Worm (Caenorhabditis elegans): Measurements from ENCODE around the gene spe-10.

Gene spe-10

DNA sequence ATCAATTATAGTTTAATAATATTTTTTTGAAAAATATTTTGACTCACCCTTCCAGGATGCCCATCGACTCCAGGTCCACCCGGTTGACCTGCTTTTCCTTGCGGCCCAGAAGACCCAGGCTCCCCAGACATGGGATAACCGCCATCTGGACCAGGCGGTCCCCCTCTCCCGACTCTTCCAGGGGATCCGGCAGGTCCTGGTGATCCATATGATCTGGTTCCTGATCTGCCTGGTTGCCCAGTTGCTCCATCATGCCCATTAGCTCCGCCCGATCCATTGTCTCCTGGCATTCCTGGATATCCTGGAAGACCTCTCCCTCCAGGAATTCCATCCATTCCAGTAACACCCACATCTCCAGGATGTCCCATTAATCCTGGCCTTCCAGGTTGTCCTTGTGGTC, 9.7 kb downstream of the spe-10 start:
- no peak for TF ChIP-seq ceh-13 (GFP tag; optimal IDR thresholded peaks at IDR 0.05)

DNA sequence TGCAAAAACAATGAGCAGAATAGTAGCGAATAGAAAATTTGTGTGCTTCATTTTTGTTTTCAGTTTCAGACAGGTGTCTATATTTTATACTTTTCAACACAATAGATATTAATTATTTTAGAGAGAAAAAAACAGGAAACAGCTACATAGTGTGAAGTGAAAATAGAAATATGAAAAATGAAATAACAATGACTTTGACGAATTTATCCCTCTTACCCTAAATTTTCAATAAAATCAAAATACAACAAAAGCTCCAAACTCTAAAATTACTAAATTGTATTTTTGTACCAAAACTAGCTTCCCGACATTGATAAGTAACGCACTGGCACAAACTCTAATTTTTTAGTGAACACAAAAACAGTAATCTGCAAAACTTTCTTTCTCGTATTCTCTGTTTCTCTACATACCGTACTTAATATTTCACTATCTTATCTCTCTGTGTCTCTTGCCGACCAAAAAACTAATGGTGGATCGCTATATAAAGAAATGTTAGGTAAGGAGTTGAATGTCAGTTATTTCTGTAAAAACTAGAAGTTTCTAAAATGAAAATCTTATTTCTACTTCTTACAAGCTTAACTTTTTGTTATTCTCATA, 11.2 kb downstream of the spe-10 start, which contains the start of the genes col-151 and ugt-1:
Gene col-151, minus strand, starts transcription at position 51 of the 594 bp plus-strand sequence.
Gene ugt-1, plus strand, starts transcription at position 491 of the 594 bp plus-strand sequence.
- TF ChIP-seq ceh-36 (tag; optimal IDR thresholded peaks at IDR 0.05), result no peak
- TF ChIP-seq pes-1 (GFP tag; IDR thresholded peaks at IDR 0.05), result no peak
- TF ChIP-seq tbx-11 (GFP tag; IDR thresholded peaks at IDR 0.05), result no peak
- no peak for TF ChIP-seq scrt-1 (GFP tag; IDR thresholded peaks at IDR 0.05)
- no peak for TF ChIP-seq B0310.2 (tag; optimal IDR thresholded peaks at IDR 0.05)
- no peak for TF ChIP-seq flt-1 (GFP tag; IDR thresholded peaks at IDR 0.05)
- TF ChIP-seq ets-7 (tag; optimal IDR thresholded peaks at IDR 0.05), result no peak
- no peak for TF ChIP-seq tra-4 (tag; optimal IDR thresholded peaks at IDR 0.05)
- TF ChIP-seq ama-1 (optimal IDR thresholded peaks at IDR 0.05), result no peak
- TF ChIP-seq sea-1 (GFP tag; conservative IDR thresholded peaks at IDR 0.05), result no peak
- TF ChIP-seq aly-1 (tag; optimal IDR thresholded peaks at IDR 0.05), result no peak
- no peak for TF ChIP-seq hnd-1 (tag; optimal IDR thresholded peaks at IDR 0.05)
- TF ChIP-seq tbx-37 (GFP tag; conservative IDR thresholded peaks at IDR 0.05), result no peak
- TF ChIP-seq ceh-13 (GFP tag; optimal IDR thresholded peaks at IDR 0.05), result no peak

- no peak for TF ChIP-seq aly-1 (tag; optimal IDR thresholded peaks at IDR 0.05)
- TF ChIP-seq ceh-13 (GFP tag; optimal IDR thresholded peaks at IDR 0.05), result no peak
- no peak for TF ChIP-seq pes-1 (GFP tag; IDR thresholded peaks at IDR 0.05)
- TF ChIP-seq hmbx-1 (tag; optimal IDR thresholded peaks at IDR 0.05), result no peak
- TF ChIP-seq F13C5.2 (tag; optimal IDR thresholded peaks at IDR 0.05), result no peak
- no peak for TF ChIP-seq scrt-1 (GFP tag; IDR thresholded peaks at IDR 0.05)
- no peak for TF ChIP-seq sea-1 (GFP tag; conservative IDR thresholded peaks at IDR 0.05)
- no peak for TF ChIP-seq ceh-36 (tag; optimal IDR thresholded peaks at IDR 0.05)
- no peak for TF ChIP-seq tbx-37 (GFP tag; conservative IDR thresholded peaks at IDR 0.05)
- TF ChIP-seq ets-7 (tag; optimal IDR thresholded peaks at IDR 0.05), result no peak
- no peak for TF ChIP-seq tra-4 (tag; optimal IDR thresholded peaks at IDR 0.05)
- no peak for TF ChIP-seq B0310.2 (tag; optimal IDR thresholded peaks at IDR 0.05)
- TF ChIP-seq hnd-1 (tag; optimal IDR thresholded peaks at IDR 0.05), result no peak
- no peak for TF ChIP-seq tbx-11 (GFP tag; IDR thresholded peaks at IDR 0.05)
- no peak for TF ChIP-seq flt-1 (GFP tag; IDR thresholded peaks at IDR 0.05)
- no peak for TF ChIP-seq ama-1 (optimal IDR thresholded peaks at IDR 0.05)
These were observed 14.4 kb downstream of the spe-10 start, which contains the start of gene ugt-2 for ce11 chrV:10398431-10398830. Gene ugt-2, plus strand, starts transcription at chrV:10398801.

ce11 chrV:10399290-10399689, 15.2 kb downstream of the spe-10 start:
- TF ChIP-seq B0310.2 (tag; optimal IDR thresholded peaks at IDR 0.05) (no peak), tbx-37 (GFP tag; conservative IDR thresholded peaks at IDR 0.05) (no peak), sea-1 (GFP tag; conservative IDR thresholded peaks at IDR 0.05) (no peak), ceh-13 (GFP tag; optimal IDR thresholded peaks at IDR 0.05) (no peak), hmg-4 (GFP tag; optimal IDR thresholded peaks at IDR 0.05) (no peak), hmbx-1 (tag; optimal IDR thresholded peaks at IDR 0.05) (no peak), F13C5.2 (tag; optimal IDR thresholded peaks at IDR 0.05) (no peak), ets-7 (tag; optimal IDR thresholded peaks at IDR 0.05) (no peak), scrt-1 (GFP tag; IDR thresholded peaks at IDR 0.05) (no peak), tbx-11 (GFP tag; IDR thresholded peaks at IDR 0.05) (no peak)

DNA sequence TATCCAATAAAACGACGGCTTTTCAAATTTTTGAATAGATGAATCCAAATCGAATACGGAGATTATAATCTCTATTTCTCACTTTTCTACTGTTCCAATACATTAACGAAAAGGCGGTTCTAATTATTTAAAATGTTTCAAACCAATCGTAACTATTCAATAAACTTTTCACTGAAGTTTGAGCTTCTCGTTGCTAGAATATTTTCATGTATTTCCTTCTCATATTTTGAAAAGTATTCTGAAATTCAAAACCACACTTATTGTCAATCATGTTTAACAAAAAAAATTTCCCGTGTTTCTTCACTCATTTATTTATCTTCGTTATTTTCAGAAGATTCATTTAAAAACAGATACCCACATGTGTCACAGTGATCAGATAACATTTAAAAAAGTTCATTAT, 18.8 kb downstream of the spe-10 start, which contains the start of gene F15H10.8:
Gene F15H10.8, minus strand, starts transcription at position 101 of the 400 bp plus-strand sequence.
- no peak for TF ChIP-seq pes-1 (GFP tag; IDR thresholded peaks at IDR 0.05)

- TF ChIP-seq hmbx-1 (tag; optimal IDR thresholded peaks at IDR 0.05) (no peak), ceh-36 (tag; optimal IDR thresholded peaks at IDR 0.05) (no peak), ceh-13 (GFP tag; optimal IDR thresholded peaks at IDR 0.05) (no peak), tra-4 (tag; optimal IDR thresholded peaks at IDR 0.05) (no peak), pes-1 (GFP tag; IDR thresholded peaks at IDR 0.05) (no peak), tbx-11 (GFP tag; IDR thresholded peaks at IDR 0.05) (no peak), aly-1 (tag; optimal IDR thresholded peaks at IDR 0.05) (no peak), hnd-1 (tag; optimal IDR thresholded peaks at IDR 0.05) (no peak), scrt-1 (GFP tag; IDR thresholded peaks at IDR 0.05) (no peak), tbx-37 (GFP tag; conservative IDR thresholded peaks at IDR 0.05) (no peak), flt-1 (GFP tag; IDR thresholded peaks at IDR 0.05) (no peak)
These were observed 20.7 kb downstream of the spe-10 start for ce11 chrV:10404701-10405100.

DNA sequence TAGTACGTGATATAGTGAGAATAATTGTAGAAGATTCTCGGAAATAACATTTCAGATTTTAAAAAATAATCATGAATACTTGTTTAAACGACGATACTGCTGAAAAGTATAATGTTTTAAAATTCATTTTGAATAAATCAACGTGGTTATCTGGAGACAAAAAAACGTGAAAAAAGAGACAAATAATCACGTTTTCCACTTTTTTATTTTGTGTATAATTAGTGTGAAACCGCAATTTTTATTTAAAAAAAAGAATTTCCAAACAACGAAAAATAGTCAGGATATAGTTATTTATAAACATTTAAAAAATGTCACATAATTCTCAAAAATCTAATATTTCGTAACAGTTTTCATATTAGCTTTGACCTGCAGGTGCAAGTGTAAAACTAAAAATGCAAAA, 22.3 kb downstream of the spe-10 start, which contains the start of gene F15H10.7:
Gene F15H10.7, minus strand, starts transcription at position 101 of the 400 bp plus-strand sequence.
- TF ChIP-seq pes-1 (GFP tag; IDR thresholded peaks at IDR 0.05), result no peak
- TF ChIP-seq tbx-11 (GFP tag; IDR thresholded peaks at IDR 0.05), result no peak
- no peak for TF ChIP-seq hnd-1 (tag; optimal IDR thresholded peaks at IDR 0.05)
- TF ChIP-seq ama-1 (optimal IDR thresholded peaks at IDR 0.05), result no peak
- no peak for TF ChIP-seq flt-1 (GFP tag; IDR thresholded peaks at IDR 0.05)
- no peak for TF ChIP-seq ets-7 (tag; optimal IDR thresholded peaks at IDR 0.05)
- no peak for TF ChIP-seq scrt-1 (GFP tag; IDR thresholded peaks at IDR 0.05)
- TF ChIP-seq F13C5.2 (tag; optimal IDR thresholded peaks at IDR 0.05), result no peak
- no peak for TF ChIP-seq tra-4 (tag; optimal IDR thresholded peaks at IDR 0.05)
- TF ChIP-seq sea-1 (GFP tag; conservative IDR thresholded peaks at IDR 0.05), result no peak
- TF ChIP-seq tbx-37 (GFP tag; conservative IDR thresholded peaks at IDR 0.05), result no peak
- no peak for TF ChIP-seq hmg-4 (GFP tag; optimal IDR thresholded peaks at IDR 0.05)
- no peak for TF ChIP-seq hmbx-1 (tag; optimal IDR thresholded peaks at IDR 0.05)
